Worm (Caenorhabditis elegans) whole organism, early embryonic: ENCODE data around the gene sax-2.

Source experiments
- B0310.2 ChIP-seq: sonication (generic microtip); optimal IDR thresholded peaks from 2 replicates; lab custom pipeline; 2016; ENCODE audit warnings: mild to moderate bottlenecking, missing genetic modification characterization, missing compliant biosample characterization
- ama-1 ChIP-seq: fragments of 150-350 bp; optimal IDR thresholded peaks from 2 replicates; lab custom pipeline; 2014
- ceh-36 ChIP-seq: sonication (generic microtip); optimal IDR thresholded peaks from 2 replicates; lab custom pipeline; 2016; ENCODE audit warnings: missing genetic modification characterization, inconsistent platforms, missing compliant biosample characterization
- flt-1 ChIP-seq: fragments of 200-800 bp; sonication (Bioruptor generic); IDR thresholded peaks from 2 replicates; pipeline ENCODE4 v1.3.6; 2022; ENCODE audit warnings: missing genetic modification characterization, missing compliant biosample characterization
- scrt-1 ChIP-seq: fragments of 200-800 bp; sonication (Bioruptor generic); IDR thresholded peaks from 2 replicates; pipeline ENCODE4 v1.3.6; 2022; ENCODE audit warnings: missing genetic modification characterization, missing compliant biosample characterization
- tbx-11 ChIP-seq: fragments of 200-800 bp; sonication (Bioruptor generic); IDR thresholded peaks from 2 replicates; pipeline ENCODE4 v1.3.6; 2022; ENCODE audit warnings: missing genetic modification characterization, missing compliant biosample characterization

- no peak for TF ChIP-seq ama-1 (lab: Kevin White, UChicago)
- no peak for TF ChIP-seq tbx-11 (GFP tag; lab: Robert Waterston, UW)
- TF ChIP-seq flt-1 (GFP tag; lab: Robert Waterston, UW): no peak
- no peak for TF ChIP-seq B0310.2 (tag; lab: Kevin White, UChicago)
- TF ChIP-seq ceh-36 (tag; lab: Kevin White, UChicago): no peak
- no peak for TF ChIP-seq scrt-1 (GFP tag; lab: Robert Waterston, UW)
Observed at ce11 chrIII:5146749-5147148, 37.2 kb downstream of the sax-2 start.
